Worm (Caenorhabditis elegans) whole organism, L2 larva: ENCODE data around the gene vps-11.

Experiments used
- C34F6.9 ChIP-seq: fragments of 150-350 bp; optimal IDR thresholded peaks from 2 replicates; lab custom pipeline; 2014; ENCODE audit warnings: missing biosample characterization, missing genetic modification characterization
- F13H6.1 ChIP-seq: sonication (generic microtip); optimal IDR thresholded peaks from 2 replicates; lab custom pipeline; 2016; ENCODE audit warnings: missing genetic modification characterization, missing compliant biosample characterization
- ama-1 ChIP-seq: fragments of 150-350 bp; optimal IDR thresholded peaks from 2 replicates; lab custom pipeline; 2018; ENCODE audit warnings: inconsistent platforms
- blmp-1 ChIP-seq: sonication (generic microtip); optimal IDR thresholded peaks from 2 replicates; lab custom pipeline; 2017; ENCODE audit warnings: missing genetic modification characterization, mild to moderate bottlenecking, missing compliant biosample characterization, antibody characterized with exemption, moderate library complexity; ENCODE audit not compliant: insufficient read depth
- ceh-82 ChIP-seq: fragments of 150-350 bp; optimal IDR thresholded peaks from 2 replicates; lab custom pipeline; 2014; ENCODE audit warnings: missing biosample characterization, missing genetic modification characterization
- crh-2 ChIP-seq: sonication (generic microtip); optimal IDR thresholded peaks from 2 replicates; lab custom pipeline; 2017; ENCODE audit warnings: missing biosample characterization, missing genetic modification characterization
- elt-3 ChIP-seq: sonication (generic microtip); optimal IDR thresholded peaks from 2 replicates; lab custom pipeline; 2017; ENCODE audit warnings: missing biosample characterization, missing genetic modification characterization
- gmeb-1 ChIP-seq: fragments of 150-350 bp; optimal IDR thresholded peaks from 2 replicates; lab custom pipeline; 2014; ENCODE audit warnings: missing biosample characterization, missing genetic modification characterization
- lin-11 ChIP-seq: fragments of 150-350 bp; sonication (generic microtip); optimal IDR thresholded peaks from 2 replicates; lab custom pipeline; 2014; ENCODE audit warnings: missing biosample characterization, missing genetic modification characterization, inconsistent platforms, mixed read lengths
- lsy-2 ChIP-seq, 2 experiments: fragments of 150-350 bp in 1 of 2; sonication (generic microtip) in 1 of 2; optimal IDR thresholded peaks; 2 replicates each; lab custom pipeline; 2014 to 2017; ENCODE audit warnings: missing biosample characterization in 2 of 2, missing genetic modification characterization in 2 of 2
- nhr-10 ChIP-seq: sonication (generic microtip); optimal IDR thresholded peaks from 2 replicates; lab custom pipeline; 2017; ENCODE audit warnings: missing biosample characterization, missing genetic modification characterization
- nhr-129 ChIP-seq: fragments of 150-350 bp; optimal IDR thresholded peaks from 2 replicates; lab custom pipeline; 2014; ENCODE audit warnings: missing biosample characterization, missing genetic modification characterization
- unc-55 ChIP-seq: fragments of 150-350 bp; sonication (generic microtip); optimal IDR thresholded peaks from 3 replicates; lab custom pipeline; 2014; ENCODE audit warnings: missing biosample characterization, missing genetic modification reagents, missing genetic modification characterization
- zag-1 ChIP-seq: fragments of 150-350 bp; optimal IDR thresholded peaks from 2 replicates; lab custom pipeline; 2014; ENCODE audit warnings: missing biosample characterization, missing genetic modification characterization
- ztf-4 ChIP-seq: fragments of 150-350 bp; optimal IDR thresholded peaks from 2 replicates; lab custom pipeline; 2014; ENCODE audit warnings: missing biosample characterization, missing genetic modification characterization

Gene vps-11

DNA sequence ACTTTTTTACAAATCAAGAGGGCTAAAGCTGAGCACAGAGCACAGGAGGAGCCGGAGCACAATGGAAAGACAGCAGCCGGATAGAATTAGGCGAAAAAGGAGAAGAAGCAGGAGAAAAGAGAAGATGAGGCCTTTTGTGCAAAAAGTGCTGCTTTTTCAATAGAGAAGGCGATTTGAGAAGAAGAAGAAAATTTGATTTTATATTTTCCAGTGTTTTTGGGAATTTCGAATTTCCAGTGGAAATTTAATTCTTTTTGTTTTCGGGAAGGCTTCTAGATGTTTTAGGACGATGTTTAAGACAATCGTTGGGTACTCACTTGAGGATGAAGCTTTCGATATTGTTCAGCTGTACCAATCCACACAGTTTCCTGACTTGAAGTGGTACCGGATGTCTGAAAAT is 39.6 kb downstream of the vps-11 start:
- TF ChIP-seq crh-2 (tag; lab: Kevin White, UChicago) (no peak), ama-1 (lab: Kevin White, UChicago) (no peak), elt-3 (tag; lab: Kevin White, UChicago) (no peak), zag-1 (no peak)
- TF ChIP-seq, all 48 proteins: peak for 0

- TF ChIP-seq F13H6.1 (tag; lab: Kevin White, UChicago) (peak; percentile 36), nhr-129 (tag; lab: Kevin White, UChicago) (no peak), unc-55 (GFP tag; lab: Kevin White, UChicago) (peak; percentile 73), lin-11 (tag; lab: Kevin White, UChicago) (peak; percentile 23), ceh-82 (tag; lab: Kevin White, UChicago) (no peak), C34F6.9 (tag; lab: Kevin White, UChicago) (peak; percentile 36), blmp-1 (tag; lab: Kevin White, UChicago) (no peak), zag-1 (no peak), crh-2 (tag; lab: Kevin White, UChicago) (peak; percentile 14), ztf-4 (tag; lab: Kevin White, UChicago) (no peak), gmeb-1 (tag; lab: Kevin White, UChicago) (no peak), nhr-10 (tag; lab: Kevin White, UChicago) (no peak), lsy-2 (tag; optimal IDR thresholded peaks at IDR 0.05; lab: Kevin White, UChicago) (peak in 1 of 2 experiments; percentile 14)
- TF ChIP-seq, all 48 proteins: peak for 6
Measured at ce11 chrII:10744801-10745200, 48.5 kb downstream of the vps-11 start.
